Fruit fly (Drosophila melanogaster): ENCODE data around the gene CG15211.

Gene CG15211

DNA sequence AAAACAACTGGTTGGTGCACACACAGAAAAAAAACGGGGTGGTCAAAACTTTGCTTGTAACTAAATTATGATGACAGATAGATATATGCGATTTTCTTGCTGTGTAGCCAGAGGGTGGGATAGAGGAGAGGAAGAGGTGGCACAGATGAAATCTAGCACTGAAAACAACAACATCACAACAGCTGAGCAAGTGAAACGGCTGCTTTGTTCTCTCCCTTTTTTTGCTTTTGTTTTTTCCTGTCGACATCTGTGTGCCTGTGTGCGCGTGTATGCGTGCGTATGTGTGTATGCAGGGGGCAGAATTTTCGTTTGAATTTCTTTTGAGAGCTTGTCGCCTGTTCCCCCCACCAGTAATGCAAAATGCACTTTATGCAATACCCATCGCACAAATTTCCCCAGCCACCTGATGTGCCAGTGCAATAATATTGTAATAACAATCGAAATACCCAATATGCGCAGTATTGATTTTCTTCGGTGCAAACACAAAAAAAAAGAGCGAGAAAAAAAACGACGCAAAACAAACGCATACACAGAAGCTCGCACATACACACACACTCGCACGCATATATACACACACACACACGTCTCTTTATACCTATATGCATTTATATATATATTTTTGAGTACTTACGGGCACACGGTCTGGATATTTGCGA is 4.9 kb upstream of the CG15211 start (continued):
- TF ChIP-seq HLH54F (GFP tag; optimal IDR thresholded peaks at IDR 0.05) (peak; percentile 78), CG13287 (GFP tag; IDR thresholded peaks at IDR 0.05; ENCODE audit: partially characterized antibody) (no peak), NC2β (GFP tag; optimal IDR thresholded peaks at IDR 0.05) (peak; percentile 28), D (optimal IDR thresholded peaks at IDR 0.05) (peak; percentile 13), D (GFP tag; optimal IDR thresholded peaks at IDR 0.05) (peak; percentile 41), NC2α (GFP tag; optimal IDR thresholded peaks at IDR 0.05) (no peak), D19B (GFP tag; optimal IDR thresholded peaks at IDR 0.05) (peak; percentile 34), gsb-n (tag; optimal IDR thresholded peaks at IDR 0.05) (no peak), CG18619 (GFP tag; optimal IDR thresholded peaks at IDR 0.05) (no peak), Max (GFP tag; optimal IDR thresholded peaks at IDR 0.05) (no peak), org-1 (GFP tag; optimal IDR thresholded peaks at IDR 0.05) (peak; percentile 51), Dip2 (GFP tag; IDR thresholded peaks at IDR 0.05) (no peak), emc (GFP tag; optimal IDR thresholded peaks at IDR 0.05) (peak; percentile 7), Hmr (GFP tag; optimal IDR thresholded peaks at IDR 0.05) (peak; percentile 72), CG4424 (GFP tag; optimal IDR thresholded peaks at IDR 0.05) (peak; percentile 1), CG13894 (tag; optimal IDR thresholded peaks at IDR 0.05) (peak; percentile 70), ems (GFP tag; optimal IDR thresholded peaks at IDR 0.05) (peak; percentile 58), CG32772 (GFP tag; IDR thresholded peaks at IDR 0.05) (peak; percentile 11; the same call in 1 of the 2 replicates), Usf (GFP tag; optimal IDR thresholded peaks at IDR 0.05) (no peak), CG11456 (GFP tag; IDR thresholded peaks at IDR 0.05) (peak; percentile 69; the same call in 1 of the 3 replicates), Gug (GFP tag; IDR thresholded peaks at IDR 0.05) (peak; percentile 42; the same call in 2 of the 4 replicates), CoRest (tag; optimal IDR thresholded peaks at IDR 0.05) (peak; percentile 48), CG18764 (GFP tag; optimal IDR thresholded peaks at IDR 0.05) (peak; percentile 17), oc (tag; optimal IDR thresholded peaks at IDR 0.05) (no peak), Taf1 (GFP tag; IDR thresholded peaks at IDR 0.05) (no peak), grn (GFP tag; optimal IDR thresholded peaks at IDR 0.05) (peak; percentile 58), CG12659 (GFP tag; optimal IDR thresholded peaks at IDR 0.05) (peak; percentile 43), Deaf1 (tag; optimal IDR thresholded peaks at IDR 0.05) (peak; percentile 28), CG15601 (tag; optimal IDR thresholded peaks at IDR 0.05) (no peak), unc-4 (GFP tag; IDR thresholded peaks at IDR 0.05; ENCODE audit: partially characterized antibody) (no peak), zen2 (GFP tag; IDR thresholded peaks at IDR 0.05; ENCODE audit: partially characterized antibody) (no peak), CG10431 (GFP tag; optimal IDR thresholded peaks at IDR 0.05) (no peak), CG31388 (GFP tag; optimal IDR thresholded peaks at IDR 0.05) (no peak), CG17361 (GFP tag; IDR thresholded peaks at IDR 0.05) (0 out of 3 replicates have a peak, but pooled peaks have one; percentile 31), CG15479 (GFP tag; optimal IDR thresholded peaks at IDR 0.05) (no peak), ind (GFP tag; optimal IDR thresholded peaks at IDR 0.05) (peak; percentile 52), CG1603 (tag; optimal IDR thresholded peaks at IDR 0.05) (peak; percentile 43), klu (GFP tag; IDR thresholded peaks at IDR 0.05) (no peak), unpg (GFP tag; optimal IDR thresholded peaks at IDR 0.05) (peak; percentile 56), ase (GFP tag; IDR thresholded peaks at IDR 0.05) (peak; percentile 68; the same call in 2 of the 3 replicates), az2 (GFP tag; optimal IDR thresholded peaks at IDR 0.05) (peak; percentile 40), CG8089 (GFP tag; optimal IDR thresholded peaks at IDR 0.05) (peak; percentile 20), Bgb (GFP tag; IDR thresholded peaks at IDR 0.05; ENCODE audit: partially characterized antibody) (peak; percentile 29; the same call in 1 of the 2 replicates), CG18599 (GFP tag; optimal IDR thresholded peaks at IDR 0.05) (peak; percentile 85), Hey (tag; optimal IDR thresholded peaks at IDR 0.05) (no peak), hb (GFP tag; IDR thresholded peaks at IDR 0.05; ENCODE audit: partially characterized antibody) (no peak), fd102C (GFP tag; optimal IDR thresholded peaks at IDR 0.05) (no peak), onecut (GFP tag; IDR thresholded peaks at IDR 0.05) (peak; percentile 83), CG15073 (GFP tag; optimal IDR thresholded peaks at IDR 0.05) (no peak), ERR (GFP tag; optimal IDR thresholded peaks at IDR 0.05) (peak; percentile 68)
